Worm (Caenorhabditis elegans) whole organism, L3 larva: ENCODE data around the gene F45F2.9.
A peak's percentile ranks its signal among the peaks of the same experiment; 100 is the strongest.

Source experiments
- R02D3.7 ChIP-seq: fragments of 150-350 bp; optimal IDR thresholded peaks from 2 replicates; lab custom pipeline; 2014; ENCODE audit warnings: missing biosample characterization, missing genetic modification characterization
- ceh-82 ChIP-seq: fragments of 150-350 bp; optimal IDR thresholded peaks from 2 replicates; lab custom pipeline; 2014; ENCODE audit warnings: missing biosample characterization, missing genetic modification characterization
- elt-3 ChIP-seq, 3 experiments: fragments of 150-350 bp in 1 of 3; sonication (generic microtip) in 2 of 3; optimal IDR thresholded peaks; 2 replicates in 2 of 3; 4 replicates in 1 of 3; lab custom pipeline; 2014 to 2017; ENCODE audit warnings: missing biosample characterization in 3 of 3, missing genetic modification characterization in 3 of 3
- fkh-10 ChIP-seq: sonication (generic microtip); optimal IDR thresholded peaks from 2 replicates; lab custom pipeline; 2017; ENCODE audit warnings: missing biosample characterization, missing genetic modification reagents, missing genetic modification characterization
- nfya-1 ChIP-seq: sonication (generic microtip); optimal IDR thresholded peaks from 2 replicates; lab custom pipeline; 2017; ENCODE audit warnings: missing genetic modification characterization, mild to moderate bottlenecking, missing compliant biosample characterization, antibody characterized with exemption, moderate library complexity; ENCODE audit not compliant: insufficient read depth
- nhr-11 ChIP-seq: fragments of 150-350 bp; optimal IDR thresholded peaks from 2 replicates; lab custom pipeline; 2014; ENCODE audit warnings: missing biosample characterization, missing genetic modification characterization
- nhr-12 ChIP-seq: fragments of 150-350 bp; optimal IDR thresholded peaks from 2 replicates; lab custom pipeline; 2014; ENCODE audit warnings: missing biosample characterization, missing genetic modification characterization
- nhr-23 ChIP-seq: fragments of 150-350 bp; optimal IDR thresholded peaks from 2 replicates; lab custom pipeline; 2014; ENCODE audit warnings: missing biosample characterization, missing genetic modification reagents, missing genetic modification characterization
- nhr-76 ChIP-seq: fragments of 150-350 bp; sonication (generic microtip); optimal IDR thresholded peaks from 5 replicates; lab custom pipeline; 2014; ENCODE audit warnings: missing biosample characterization, missing genetic modification characterization
- pqm-1 ChIP-seq: fragments of 150-350 bp; optimal IDR thresholded peaks from 2 replicates; lab custom pipeline; 2017; ENCODE audit warnings: missing biosample characterization, missing genetic modification characterization, inconsistent platforms
- snpc-4 ChIP-seq: fragments of 150-350 bp; optimal IDR thresholded peaks from 2 replicates; lab custom pipeline; 2014; ENCODE audit warnings: missing biosample characterization, missing genetic modification characterization
- unc-62 ChIP-seq: fragments of 150-350 bp; sonication (generic microtip); optimal IDR thresholded peaks from 4 replicates; lab custom pipeline; 2014; ENCODE audit warnings: missing biosample characterization, missing genetic modification reagents, missing genetic modification characterization
- ztf-4 ChIP-seq: fragments of 150-350 bp; optimal IDR thresholded peaks from 2 replicates; lab custom pipeline; 2014; ENCODE audit warnings: missing biosample characterization, missing genetic modification characterization

DNA sequence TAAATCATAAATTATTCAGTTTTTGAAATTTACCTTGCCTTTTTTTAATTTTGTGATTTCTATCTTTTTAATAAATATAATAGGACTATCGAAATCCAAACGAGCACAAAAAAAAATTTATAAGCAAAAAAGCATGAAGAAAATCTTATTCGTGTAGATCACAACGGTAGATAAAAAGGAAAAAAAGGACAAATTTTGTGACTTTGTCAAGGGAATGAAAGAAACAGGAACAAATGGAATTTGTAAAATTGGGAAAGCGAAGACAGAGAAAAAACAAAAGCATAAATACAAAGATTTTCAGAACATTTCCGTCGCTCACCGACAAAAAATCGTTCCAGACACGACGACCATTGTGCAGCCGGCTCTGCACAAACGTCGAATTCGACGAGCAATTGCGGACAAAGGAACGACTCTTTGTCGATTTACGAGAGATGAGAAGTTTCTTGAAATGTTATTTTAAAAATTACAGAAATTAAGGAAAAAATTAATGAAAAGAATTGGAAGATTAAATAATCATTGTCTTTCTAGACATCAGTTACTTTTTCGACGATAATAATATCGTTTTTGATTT is 5.6 kb upstream of the F45F2.9 start, which contains the start of gene F45F2.10:
- TF ChIP-seq pqm-1 (tag; lab: Kevin White, UChicago) = no peak
- peak; percentile 76 for TF ChIP-seq R02D3.7
- no peak for TF ChIP-seq nhr-23
- no peak for TF ChIP-seq unc-62
- TF ChIP-seq ztf-4 (tag; lab: Kevin White, UChicago) = no peak
- no peak for TF ChIP-seq fkh-10 (GFP tag; lab: Kevin White, UChicago)
- no peak for TF ChIP-seq nfya-1
- no peak for TF ChIP-seq nhr-76 (tag; lab: Kevin White, UChicago)
- TF ChIP-seq nhr-12 (tag; lab: Kevin White, UChicago) = no peak
- peak; percentile 25 for TF ChIP-seq snpc-4
- no peak for TF ChIP-seq ceh-82
- TF ChIP-seq nhr-11 (tag; lab: Kevin White, UChicago) = no peak
- no peak for TF ChIP-seq elt-3 (tag; optimal IDR thresholded peaks at IDR 0.05; lab: Kevin White, UChicago)
